Worm (Caenorhabditis elegans) whole organism, late embryonic: ENCODE data around the gene C03G6.21.

Experiments
- C38D4.7 ChIP-seq: fragments of 200-800 bp; sonication (Bioruptor generic); optimal IDR thresholded peaks from 2 replicates; lab custom pipeline; 2018; ENCODE audit warnings: mild to moderate bottlenecking, missing genetic modification characterization, moderate library complexity, missing compliant biosample characterization
- K02D7.2 ChIP-seq: sonication (generic microtip); optimal IDR thresholded peaks from 2 replicates; lab custom pipeline; 2017; ENCODE audit warnings: mild to moderate bottlenecking, missing genetic modification characterization, missing compliant biosample characterization
- K09A11.1 ChIP-seq: sonication (generic microtip); optimal IDR thresholded peaks from 2 replicates; lab custom pipeline; 2017; ENCODE audit warnings: antibody characterized with exemption, mild to moderate bottlenecking, missing genetic modification characterization, missing compliant biosample characterization; ENCODE audit not compliant: insufficient read depth
- ahr-1 ChIP-seq: sonication (generic microtip); optimal IDR thresholded peaks from 2 replicates; lab custom pipeline; 2016; ENCODE audit warnings: missing genetic modification characterization, missing compliant biosample characterization
- ceh-14 ChIP-seq: sonication (generic microtip); optimal IDR thresholded peaks from 2 replicates; lab custom pipeline; 2016; ENCODE audit warnings: missing genotype, missing genetic modification characterization, missing compliant biosample characterization
- ceh-19 ChIP-seq: fragments of 200-800 bp; sonication (Bioruptor generic); optimal IDR thresholded peaks from 2 replicates; lab custom pipeline; 2018; ENCODE audit warnings: mild to moderate bottlenecking, missing genetic modification characterization, missing compliant biosample characterization
- ceh-24 ChIP-seq: sonication (generic microtip); optimal IDR thresholded peaks from 2 replicates; lab custom pipeline; 2016; ENCODE audit warnings: mild to moderate bottlenecking, missing genetic modification characterization, missing compliant biosample characterization
- ceh-30 ChIP-seq: fragments of 150-350 bp; optimal IDR thresholded peaks from 2 replicates; lab custom pipeline; 2014; ENCODE audit warnings: missing biosample characterization, missing genetic modification characterization
- ceh-31 ChIP-seq: sonication (generic microtip); optimal IDR thresholded peaks from 2 replicates; lab custom pipeline; 2016; ENCODE audit warnings: missing genetic modification characterization, missing compliant biosample characterization
- ceh-45 ChIP-seq: fragments of 200-800 bp; sonication (Bioruptor generic); IDR thresholded peaks from 2 replicates; pipeline ENCODE4 v1.3.6; 2022; ENCODE audit warnings: missing genetic modification reagents, missing genetic modification characterization, missing compliant biosample characterization
- ceh-48 ChIP-seq: sonication (generic microtip); optimal IDR thresholded peaks from 2 replicates; lab custom pipeline; 2016; ENCODE audit warnings: missing genetic modification characterization, inconsistent platforms, missing compliant biosample characterization
- ceh-6 ChIP-seq: fragments of 200-800 bp; sonication (Bioruptor generic); optimal IDR thresholded peaks from 2 replicates; lab custom pipeline; 2018; ENCODE audit warnings: mild to moderate bottlenecking, missing genetic modification characterization, missing compliant biosample characterization
- ceh-9 ChIP-seq: sonication (generic microtip); optimal IDR thresholded peaks from 2 replicates; lab custom pipeline; 2016; ENCODE audit warnings: mild to moderate bottlenecking, missing genetic modification characterization, inconsistent platforms, missing compliant biosample characterization
- che-1 ChIP-seq: sonication (generic microtip); optimal IDR thresholded peaks from 2 replicates; lab custom pipeline; 2016; ENCODE audit warnings: mild to moderate bottlenecking, missing genetic modification characterization, missing compliant biosample characterization
- dmd-4 ChIP-seq: sonication (generic microtip); optimal IDR thresholded peaks from 2 replicates; lab custom pipeline; 2016; ENCODE audit warnings: borderline replicate concordance, missing genetic modification characterization, missing compliant biosample characterization
- dve-1 ChIP-seq: sonication (generic microtip); optimal IDR thresholded peaks from 2 replicates; lab custom pipeline; 2017; ENCODE audit warnings: antibody characterized with exemption, mild to moderate bottlenecking, missing genetic modification characterization, missing compliant biosample characterization
- ets-4 ChIP-seq: sonication (generic microtip); optimal IDR thresholded peaks from 2 replicates; lab custom pipeline; 2016; ENCODE audit warnings: missing genetic modification characterization, missing compliant biosample characterization
- fax-1 ChIP-seq: sonication (generic microtip); optimal IDR thresholded peaks from 2 replicates; lab custom pipeline; 2016; ENCODE audit warnings: missing genotype, missing genetic modification characterization, missing compliant biosample characterization
- fkh-6 ChIP-seq: sonication (generic microtip); optimal IDR thresholded peaks from 2 replicates; lab custom pipeline; 2016; ENCODE audit warnings: missing genetic modification characterization, missing compliant biosample characterization
- gmeb-2 ChIP-seq: sonication (generic microtip); optimal IDR thresholded peaks from 2 replicates; lab custom pipeline; 2016; ENCODE audit warnings: missing genetic modification characterization, inconsistent platforms, missing compliant biosample characterization
- hlh-30 ChIP-seq: sonication (generic microtip); optimal IDR thresholded peaks from 2 replicates; lab custom pipeline; 2017; ENCODE audit warnings: antibody characterized with exemption, missing genetic modification characterization, missing compliant biosample characterization; ENCODE audit not compliant: insufficient read depth
- hlh-8 ChIP-seq: sonication (generic microtip); optimal IDR thresholded peaks from 2 replicates; lab custom pipeline; 2016; ENCODE audit warnings: missing genotype, missing genetic modification characterization, missing compliant biosample characterization
- lim-6 ChIP-seq: sonication (generic microtip); optimal IDR thresholded peaks from 2 replicates; lab custom pipeline; 2016; ENCODE audit warnings: missing genetic modification characterization, missing compliant biosample characterization
- lin-11 ChIP-seq: fragments of 200-800 bp; sonication (Bioruptor generic); optimal IDR thresholded peaks from 2 replicates; lab custom pipeline; 2018; ENCODE audit warnings: mild to moderate bottlenecking, missing genetic modification characterization, missing compliant biosample characterization
- mec-3 ChIP-seq: sonication (generic microtip); optimal IDR thresholded peaks from 2 replicates; lab custom pipeline; 2016; ENCODE audit warnings: borderline replicate concordance, missing genetic modification characterization, missing compliant biosample characterization
- nhr-11 ChIP-seq: fragments of 150-350 bp; optimal IDR thresholded peaks from 2 replicates; lab custom pipeline; 2014; ENCODE audit warnings: missing biosample characterization, missing genetic modification characterization
- nhr-232 ChIP-seq: sonication (generic microtip); optimal IDR thresholded peaks from 2 replicates; lab custom pipeline; 2016; ENCODE audit warnings: missing genetic modification characterization, missing compliant biosample characterization
- odd-2 ChIP-seq: sonication (generic microtip); optimal IDR thresholded peaks from 2 replicates; lab custom pipeline; 2017; ENCODE audit warnings: antibody characterized with exemption, mild to moderate bottlenecking, missing genetic modification characterization, missing compliant biosample characterization
- pat-9 ChIP-seq: fragments of 200-800 bp; sonication (Bioruptor generic); optimal IDR thresholded peaks from 2 replicates; lab custom pipeline; 2018; ENCODE audit warnings: mild to moderate bottlenecking, missing genetic modification characterization, moderate library complexity, missing compliant biosample characterization
- pax-1 ChIP-seq: fragments of 150-350 bp; optimal IDR thresholded peaks from 2 replicates; lab custom pipeline; 2014; ENCODE audit warnings: missing biosample characterization, missing genetic modification characterization
- pqm-1 ChIP-seq: sonication (generic microtip); optimal IDR thresholded peaks from 2 replicates; lab custom pipeline; 2016; ENCODE audit warnings: missing genetic modification characterization, missing compliant biosample characterization
- pros-1 ChIP-seq: fragments of 150-350 bp; optimal IDR thresholded peaks from 2 replicates; lab custom pipeline; 2014; ENCODE audit warnings: missing biosample characterization, missing genetic modification reagents, missing genetic modification characterization
- rnt-1 ChIP-seq: sonication (generic microtip); optimal IDR thresholded peaks from 2 replicates; lab custom pipeline; 2016; ENCODE audit warnings: missing genetic modification characterization, missing compliant biosample characterization
- syd-9 ChIP-seq: sonication (generic microtip); optimal IDR thresholded peaks from 2 replicates; lab custom pipeline; 2016; ENCODE audit warnings: mild to moderate bottlenecking, missing genetic modification characterization, moderate library complexity, missing compliant biosample characterization
- tbx-7 ChIP-seq: sonication (generic microtip); optimal IDR thresholded peaks from 2 replicates; lab custom pipeline; 2016; ENCODE audit warnings: missing genotype, missing genetic modification characterization, missing compliant biosample characterization
- unc-42 ChIP-seq: sonication (generic microtip); optimal IDR thresholded peaks from 2 replicates; lab custom pipeline; 2016; ENCODE audit warnings: missing genotype, missing genetic modification characterization, missing compliant biosample characterization
- unc-55 ChIP-seq: sonication (generic microtip); optimal IDR thresholded peaks from 2 replicates; lab custom pipeline; 2017; ENCODE audit warnings: missing biosample characterization, missing genetic modification reagents, missing genetic modification characterization
- unc-86 ChIP-seq: sonication (generic microtip); optimal IDR thresholded peaks from 2 replicates; lab custom pipeline; 2016; ENCODE audit warnings: missing genetic modification characterization, missing compliant biosample characterization

C03G6.21 gene

DNA sequence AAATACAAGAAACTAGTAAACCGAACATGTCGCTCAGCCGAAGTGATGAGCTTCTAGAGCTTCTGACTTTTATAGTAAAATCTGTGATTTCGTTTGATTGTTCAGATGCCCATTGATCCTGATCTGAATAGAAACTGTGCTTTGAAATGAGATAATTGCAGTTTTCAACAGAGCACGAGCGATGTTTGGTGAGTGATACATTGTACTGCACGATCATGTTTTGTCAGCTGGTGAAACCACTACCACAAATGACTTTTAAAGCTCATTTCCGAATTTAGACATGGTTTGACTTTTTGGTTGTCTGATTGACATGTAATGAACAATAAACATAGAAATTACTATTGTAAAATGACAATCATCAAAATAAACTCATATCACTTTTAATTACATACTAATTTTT, 1.1 kb downstream of the C03G6.21 start, which contains the start of gene tag-293:
Gene tag-293, minus strand, starts transcription at position 101 of the 400 bp plus-strand sequence.
- TF ChIP-seq ceh-24 (tag; lab: Kevin White, UChicago) (no peak), syd-9 (tag; lab: Kevin White, UChicago) (no peak), K02D7.2 (tag; lab: Kevin White, UChicago) (no peak)

- TF ChIP-seq ceh-31 (tag; lab: Kevin White, UChicago) = no peak
- TF ChIP-seq hlh-30 (tag; lab: Kevin White, UChicago) = no peak
- no peak for TF ChIP-seq rnt-1 (tag; lab: Kevin White, UChicago)
- TF ChIP-seq lin-11 (tag; lab: Kevin White, UChicago) = no peak
- no peak for TF ChIP-seq K09A11.1
- TF ChIP-seq ahr-1 = no peak
- no peak for TF ChIP-seq pat-9 (tag; lab: Kevin White, UChicago)
- TF ChIP-seq ceh-30 = no peak
These were observed 3.0 kb downstream of the C03G6.21 start for ce11 chrV:7353602-7354001.

- no peak for TF ChIP-seq hlh-8 (tag; lab: Kevin White, UChicago)
- no peak for TF ChIP-seq fkh-6
- no peak for TF ChIP-seq pros-1 (tag; lab: Kevin White, UChicago)
- TF ChIP-seq dve-1 (tag; lab: Kevin White, UChicago) = no peak
- no peak for TF ChIP-seq ceh-14 (tag; lab: Kevin White, UChicago)
- TF ChIP-seq ceh-24 (tag; lab: Kevin White, UChicago) = no peak
- TF ChIP-seq ahr-1 = no peak
- TF ChIP-seq pax-1 (tag; lab: Kevin White, UChicago) = no peak
- no peak for TF ChIP-seq C38D4.7 (GFP tag; lab: Kevin White, UChicago)
- no peak for TF ChIP-seq lim-6 (tag; lab: Kevin White, UChicago)
- TF ChIP-seq dmd-4 (tag; lab: Kevin White, UChicago) = no peak
- TF ChIP-seq nhr-11 (tag; lab: Kevin White, UChicago) = no peak
- no peak for TF ChIP-seq ceh-30
- TF ChIP-seq ceh-9 (tag; lab: Kevin White, UChicago) = no peak
- no peak for TF ChIP-seq K09A11.1
- TF ChIP-seq ceh-19 (GFP tag; lab: Kevin White, UChicago) = no peak
- TF ChIP-seq tbx-7 = no peak
- no peak for TF ChIP-seq ceh-31 (tag; lab: Kevin White, UChicago)
- TF ChIP-seq che-1 (tag; lab: Kevin White, UChicago) = no peak
These were observed 4.2 kb downstream of the C03G6.21 start, which contains the start of the genes srh-231 and srh-275 for ce11 chrV:7352186-7353053. Gene srh-231 (minus strand): TSS chrV:7352236. Gene srh-275 (plus strand): TSS chrV:7353003.

DNA sequence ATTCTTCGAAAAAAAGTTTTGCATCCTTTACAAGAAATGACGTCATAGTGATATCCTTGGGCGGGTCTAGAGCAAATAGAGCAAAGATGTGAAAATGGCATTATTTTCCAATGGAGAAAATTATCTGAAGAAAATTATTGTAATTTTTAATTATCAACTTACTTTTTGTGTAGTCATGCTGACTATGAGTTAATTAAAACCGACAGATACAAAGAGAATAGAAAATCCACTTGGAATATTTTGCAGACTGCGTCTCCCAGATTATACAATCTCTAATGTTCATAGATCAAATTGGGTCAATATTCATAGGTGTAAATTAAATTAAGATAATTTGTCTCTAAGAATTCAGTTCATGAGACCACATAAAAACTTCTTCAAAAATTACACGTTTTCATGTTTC, 7.0 kb downstream of the C03G6.21 start, which contains the start of gene nhr-149:
Gene nhr-149, minus strand, starts transcription at position 101 of the 400 bp plus-strand sequence.
- TF ChIP-seq unc-42 = no peak
- TF ChIP-seq unc-86 = no peak
- no peak for TF ChIP-seq ets-4 (tag; lab: Kevin White, UChicago)
- TF ChIP-seq rnt-1 (tag; lab: Kevin White, UChicago) = no peak
- TF ChIP-seq pat-9 (tag; lab: Kevin White, UChicago) = no peak
- TF ChIP-seq mec-3 (tag; lab: Kevin White, UChicago) = no peak
- no peak for TF ChIP-seq gmeb-2 (tag; lab: Kevin White, UChicago)
- TF ChIP-seq unc-55 (GFP tag; lab: Kevin White, UChicago) = no peak
- TF ChIP-seq ceh-48 (tag; lab: Kevin White, UChicago) = no peak
- no peak for TF ChIP-seq fax-1 (tag; lab: Kevin White, UChicago)
- TF ChIP-seq ceh-45 (GFP tag; lab: Robert Waterston, UW) = no peak
- TF ChIP-seq ceh-6 (GFP tag; lab: Kevin White, UChicago) = no peak
- TF ChIP-seq odd-2 (tag; lab: Kevin White, UChicago) = no peak
- TF ChIP-seq pqm-1 (tag; lab: Kevin White, UChicago) = no peak
- no peak for TF ChIP-seq nhr-232 (tag; lab: Kevin White, UChicago)
